Fruit fly (Drosophila melanogaster): ENCODE data around the gene CG33110.

CG33110 gene

DNA sequence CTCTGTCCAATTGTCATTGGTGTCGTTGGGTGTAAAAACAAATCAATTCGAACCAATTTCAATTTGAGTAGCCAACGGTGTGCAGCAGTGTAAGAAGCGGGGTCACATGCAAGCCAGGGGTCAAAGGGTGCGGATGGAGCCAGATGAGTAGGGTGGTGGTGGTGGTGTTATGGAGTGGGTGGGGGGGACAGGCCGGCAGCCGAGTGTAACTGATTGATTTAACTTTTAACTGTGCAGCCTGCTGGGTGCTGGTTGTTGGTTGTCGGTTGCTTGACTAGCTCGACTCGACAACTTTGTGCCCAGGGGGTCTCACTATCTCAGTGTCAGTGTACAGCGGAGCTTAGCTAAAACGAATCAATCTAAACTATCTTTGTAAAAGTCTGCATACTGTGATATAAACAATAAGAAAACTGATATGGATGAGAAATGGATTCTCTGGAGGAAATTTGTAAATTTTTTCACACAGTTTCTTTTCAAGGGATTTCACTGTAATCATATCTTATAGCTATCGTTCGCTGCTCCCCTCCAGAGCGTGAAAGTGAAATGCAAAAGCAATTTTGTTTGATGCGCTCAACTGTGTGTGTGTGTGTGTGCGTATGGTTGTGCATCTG lies 27.5 kb downstream of the CG33110 start:
- TF ChIP-seq CG33017 (tag; optimal IDR thresholded peaks at IDR 0.05) (peak; percentile 73), CG14711 (tag; optimal IDR thresholded peaks at IDR 0.05) (no peak), CG12768 (GFP tag; optimal IDR thresholded peaks at IDR 0.05) (peak; percentile 83), bab1 (GFP tag; optimal IDR thresholded peaks at IDR 0.05) (no peak), tj (GFP tag; optimal IDR thresholded peaks at IDR 0.05) (no peak), pad (GFP tag; optimal IDR thresholded peaks at IDR 0.05) (peak; percentile 15), cic (GFP tag; optimal IDR thresholded peaks at IDR 0.05) (no peak), Crg-1 (GFP tag; optimal IDR thresholded peaks at IDR 0.05) (no peak), Mnt (GFP tag; optimal IDR thresholded peaks at IDR 0.05) (no peak), Clk (GFP tag; optimal IDR thresholded peaks at IDR 0.05) (peak; percentile 51), CG7101 (tag; optimal IDR thresholded peaks at IDR 0.05) (peak; percentile 62), CG11617 (GFP tag; optimal IDR thresholded peaks at IDR 0.05) (no peak), cnc (optimal IDR thresholded peaks at IDR 0.05) (no peak), CG1620 (GFP tag; optimal IDR thresholded peaks at IDR 0.05) (no peak), Hr96 (GFP tag; optimal IDR thresholded peaks at IDR 0.05) (peak; percentile 58), toe (GFP tag; optimal IDR thresholded peaks at IDR 0.05) (no peak), ovo (GFP tag; optimal IDR thresholded peaks at IDR 0.05) (no peak), CG5204 (GFP tag; optimal IDR thresholded peaks at IDR 0.05) (peak; percentile 31), CG7045 (GFP tag; optimal IDR thresholded peaks at IDR 0.05) (peak; percentile 57), kay (GFP tag; ENCODE audit: borderline replicate concordance) (no peak)

DNA sequence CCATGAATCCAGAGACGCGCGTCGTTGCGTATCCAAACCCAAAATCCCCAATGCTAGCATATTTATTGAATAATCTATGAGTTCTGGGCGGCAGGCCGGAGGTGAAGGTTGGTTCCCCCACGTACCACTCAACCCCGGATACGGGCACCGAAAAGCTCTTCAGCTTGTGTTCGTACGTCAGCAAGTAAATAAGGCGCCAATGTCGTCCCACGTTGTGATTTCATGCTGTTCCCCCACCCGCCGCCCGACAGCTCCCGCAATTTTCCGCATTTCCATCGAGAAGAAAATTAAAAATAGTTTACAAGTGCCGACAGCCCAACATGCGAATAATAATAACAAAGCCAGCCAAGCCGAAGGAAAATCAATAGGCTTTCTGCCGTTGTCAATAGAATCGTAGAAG lies 28.8 kb downstream of the CG33110 start:
- no peak for TF ChIP-seq cic (GFP tag; optimal IDR thresholded peaks at IDR 0.05)
- TF ChIP-seq CG1620 (GFP tag; optimal IDR thresholded peaks at IDR 0.05), result no peak
- no peak for TF ChIP-seq bab1 (GFP tag; optimal IDR thresholded peaks at IDR 0.05)
- TF ChIP-seq tj (GFP tag; optimal IDR thresholded peaks at IDR 0.05), result no peak

DNA sequence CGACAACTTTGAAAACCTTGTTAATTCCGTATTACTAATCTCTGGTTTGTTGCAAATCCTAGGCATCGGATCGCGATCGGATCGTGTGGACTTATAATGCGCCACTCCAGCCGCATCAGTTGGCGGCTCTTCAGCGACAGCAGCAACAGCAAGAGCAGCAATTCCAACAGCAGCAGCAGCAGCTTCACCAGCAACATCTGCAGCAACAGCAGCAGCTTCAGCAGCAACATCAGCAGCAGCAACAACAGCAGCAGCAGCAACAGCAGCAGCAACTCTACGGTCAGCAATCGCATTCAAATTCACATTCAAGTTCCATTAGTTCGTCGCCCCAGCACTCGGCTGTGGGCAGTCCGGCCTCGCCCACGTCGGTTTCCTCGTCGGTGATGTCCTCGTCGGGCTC lies 32.8 kb downstream of the CG33110 start:
- no peak for TF ChIP-seq Mnt (GFP tag; optimal IDR thresholded peaks at IDR 0.05)
- no peak for TF ChIP-seq Hr96 (GFP tag; optimal IDR thresholded peaks at IDR 0.05)
- TF ChIP-seq bab1 (GFP tag; optimal IDR thresholded peaks at IDR 0.05), result no peak
- TF ChIP-seq CG14711 (tag; optimal IDR thresholded peaks at IDR 0.05), result no peak
- TF ChIP-seq pad (GFP tag; optimal IDR thresholded peaks at IDR 0.05), result no peak
- TF ChIP-seq tj (GFP tag; optimal IDR thresholded peaks at IDR 0.05), result no peak
- TF ChIP-seq cnc (optimal IDR thresholded peaks at IDR 0.05), result no peak
- TF ChIP-seq Crg-1 (GFP tag; optimal IDR thresholded peaks at IDR 0.05), result no peak
- TF ChIP-seq CG1620 (GFP tag; optimal IDR thresholded peaks at IDR 0.05), result no peak
- no peak for TF ChIP-seq ovo (GFP tag; optimal IDR thresholded peaks at IDR 0.05)
- TF ChIP-seq CG7101 (tag; optimal IDR thresholded peaks at IDR 0.05), result no peak
- TF ChIP-seq Clk (GFP tag; optimal IDR thresholded peaks at IDR 0.05), result no peak
- no peak for TF ChIP-seq toe (GFP tag; optimal IDR thresholded peaks at IDR 0.05)

DNA sequence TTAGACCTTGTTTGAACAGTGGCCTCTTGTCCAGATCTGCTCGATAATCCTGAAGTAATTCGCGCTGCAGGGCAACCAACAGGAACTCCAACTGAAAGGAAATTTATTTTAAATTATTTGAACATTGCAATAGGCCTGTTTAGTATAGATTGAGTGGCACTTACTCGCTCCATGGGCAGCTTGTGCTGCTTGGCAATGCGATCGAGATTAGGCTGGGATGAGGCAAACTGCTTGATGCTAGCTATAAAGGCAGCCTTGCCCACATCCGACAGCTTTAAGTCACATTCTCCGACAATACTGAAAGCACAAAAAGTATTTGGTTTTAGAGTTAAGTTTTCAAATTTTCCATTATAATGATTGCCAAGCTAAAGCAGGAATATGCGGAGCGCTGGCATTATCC lies 39.2 kb downstream of the CG33110 start, which contains the start of gene CG13843:
Gene CG13843, plus strand, starts transcription at position 301 of the 400 bp plus-strand sequence.
- no peak for TF ChIP-seq Hr96 (GFP tag; optimal IDR thresholded peaks at IDR 0.05)
- no peak for TF ChIP-seq kay (GFP tag; ENCODE audit: borderline replicate concordance)
- no peak for TF ChIP-seq cic (GFP tag; optimal IDR thresholded peaks at IDR 0.05)
- TF ChIP-seq CG11617 (GFP tag; optimal IDR thresholded peaks at IDR 0.05), result no peak
- TF ChIP-seq toe (GFP tag; optimal IDR thresholded peaks at IDR 0.05), result no peak
- TF ChIP-seq CG7045 (GFP tag; optimal IDR thresholded peaks at IDR 0.05), result no peak
- TF ChIP-seq CG7101 (tag; optimal IDR thresholded peaks at IDR 0.05), result no peak
- TF ChIP-seq CG12768 (GFP tag; optimal IDR thresholded peaks at IDR 0.05), result no peak
- TF ChIP-seq Mnt (GFP tag; optimal IDR thresholded peaks at IDR 0.05), result no peak
- no peak for TF ChIP-seq CG5204 (GFP tag; optimal IDR thresholded peaks at IDR 0.05)

DNA sequence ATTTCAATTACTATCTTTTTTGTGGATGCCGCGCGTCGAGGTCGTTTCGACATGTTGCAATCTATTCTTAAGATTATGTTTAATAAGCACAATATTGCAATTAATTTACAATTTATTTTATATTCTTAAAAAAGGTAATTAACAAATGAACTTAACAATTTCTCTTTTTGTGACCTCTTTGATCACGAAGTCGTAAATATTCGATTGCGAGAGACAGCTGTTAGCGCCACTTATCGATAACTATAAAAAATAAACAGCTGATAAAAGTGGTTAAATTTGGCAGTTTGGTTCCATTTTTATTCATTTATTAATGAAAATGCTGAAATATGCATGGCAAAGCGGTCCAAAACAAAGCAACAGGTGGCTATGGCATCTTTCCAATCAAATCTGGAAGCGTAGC lies 43.5 kb downstream of the CG33110 start, which contains the start of the genes CG31156 and mRRF2:
Gene CG31156, minus strand, starts transcription at position 209 of the 400 bp plus-strand sequence.
Gene mRRF2, plus strand, starts transcription at position 239 of the 400 bp plus-strand sequence.
- TF ChIP-seq CG11617 (GFP tag; optimal IDR thresholded peaks at IDR 0.05) (no peak), CG7101 (tag; optimal IDR thresholded peaks at IDR 0.05) (no peak), kay (GFP tag; ENCODE audit: borderline replicate concordance) (peak; percentile 88), ovo (GFP tag; optimal IDR thresholded peaks at IDR 0.05) (no peak), Hr96 (GFP tag; optimal IDR thresholded peaks at IDR 0.05) (no peak), cic (GFP tag; optimal IDR thresholded peaks at IDR 0.05) (no peak)

DNA sequence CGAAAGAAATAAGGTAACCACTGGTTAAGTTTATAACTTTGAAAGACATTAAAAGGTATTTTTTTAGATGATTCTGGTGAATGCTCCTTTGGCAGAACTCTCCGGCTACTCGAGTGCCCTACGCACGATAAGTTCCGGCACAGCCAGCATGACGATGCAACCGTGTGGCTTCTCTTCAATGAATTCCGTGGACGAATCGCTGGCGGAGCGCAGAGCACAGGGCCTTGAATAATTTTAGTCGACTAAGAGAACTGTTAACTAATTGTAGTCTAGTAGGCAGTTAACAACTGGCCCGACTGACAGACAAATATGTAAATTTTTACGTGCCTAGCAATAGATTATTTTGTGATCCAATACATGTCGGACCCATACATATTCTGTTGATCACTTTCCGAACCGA lies 46.2 kb downstream of the CG33110 start, which contains the start of gene CG31161:
Gene CG31161, plus strand, starts transcription at position 301 of the 400 bp plus-strand sequence.
- TF ChIP-seq Crg-1 (GFP tag; optimal IDR thresholded peaks at IDR 0.05), result no peak
- no peak for TF ChIP-seq CG11617 (GFP tag; optimal IDR thresholded peaks at IDR 0.05)
- TF ChIP-seq cnc (optimal IDR thresholded peaks at IDR 0.05), result no peak

DNA sequence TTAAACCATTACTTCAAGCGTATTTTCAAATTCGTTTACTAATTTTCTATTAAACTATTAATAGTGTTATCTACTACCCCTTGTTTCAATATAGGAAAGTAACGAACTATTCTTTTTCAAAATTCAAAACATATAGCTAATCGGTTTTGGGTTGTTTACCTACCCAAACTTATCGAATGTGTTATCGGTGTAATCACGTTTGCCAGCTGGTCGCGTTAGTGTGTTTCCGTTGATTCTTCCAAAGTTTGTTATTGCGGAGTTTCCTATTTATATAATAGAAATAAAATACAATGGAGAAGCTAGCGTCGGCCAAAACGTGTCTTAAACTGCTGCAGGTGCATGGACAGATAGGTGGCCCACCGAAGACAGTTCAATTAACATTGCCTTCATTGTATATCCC lies 48.3 kb downstream of the CG33110 start, which contains the start of gene mRpL45:
Gene mRpL45, plus strand, starts transcription at position 213 of the 400 bp plus-strand sequence.
- TF ChIP-seq Clk (GFP tag; optimal IDR thresholded peaks at IDR 0.05) (no peak), Mnt (GFP tag; optimal IDR thresholded peaks at IDR 0.05) (peak; percentile 24), ovo (GFP tag; optimal IDR thresholded peaks at IDR 0.05) (no peak), CG14711 (tag; optimal IDR thresholded peaks at IDR 0.05) (no peak), CG33017 (tag; optimal IDR thresholded peaks at IDR 0.05) (no peak), bab1 (GFP tag; optimal IDR thresholded peaks at IDR 0.05) (peak; percentile 12), CG12768 (GFP tag; optimal IDR thresholded peaks at IDR 0.05) (no peak), CG5204 (GFP tag; optimal IDR thresholded peaks at IDR 0.05) (no peak), Hr96 (GFP tag; optimal IDR thresholded peaks at IDR 0.05) (no peak)
